Worm (Caenorhabditis elegans) whole organism, L3 larva: ENCODE data around the gene cyp-33C8.

Experiments
- R02D3.7 ChIP-seq: fragments of 150-350 bp; optimal IDR thresholded peaks from 2 replicates; lab custom pipeline; 2014; ENCODE audit warnings: missing biosample characterization, missing genetic modification characterization
- ZK546.5 ChIP-seq: sonication (generic microtip); optimal IDR thresholded peaks from 2 replicates; lab custom pipeline; 2017; ENCODE audit warnings: missing biosample characterization, missing genetic modification characterization
- ama-1 ChIP-seq: fragments of 150-350 bp; optimal IDR thresholded peaks from 2 replicates; lab custom pipeline; 2018
- egl-27 ChIP-seq: sonication (generic microtip); optimal IDR thresholded peaks from 4 replicates; lab custom pipeline; 2017; ENCODE audit warnings: missing biosample characterization, missing genetic modification reagents, missing genetic modification characterization
- egl-5 ChIP-seq: fragments of 150-350 bp; optimal IDR thresholded peaks from 2 replicates; lab custom pipeline; 2017; ENCODE audit warnings: missing biosample characterization, missing genetic modification reagents, missing genetic modification characterization, inconsistent platforms
- elt-1 ChIP-seq: fragments of 150-350 bp; optimal IDR thresholded peaks from 2 replicates; lab custom pipeline; 2014; ENCODE audit warnings: missing biosample characterization, missing genetic modification characterization
- elt-3 ChIP-seq, 3 experiments: fragments of 150-350 bp in 1 of 3; sonication (generic microtip) in 2 of 3; optimal IDR thresholded peaks; 2 replicates in 2 of 3; 4 replicates in 1 of 3; lab custom pipeline; 2014 to 2017; ENCODE audit warnings: missing biosample characterization in 3 of 3, missing genetic modification characterization in 3 of 3
- fkh-10 ChIP-seq: sonication (generic microtip); optimal IDR thresholded peaks from 2 replicates; lab custom pipeline; 2017; ENCODE audit warnings: missing biosample characterization, missing genetic modification reagents, missing genetic modification characterization
- fkh-2 ChIP-seq: fragments of 150-350 bp; optimal IDR thresholded peaks from 2 replicates; lab custom pipeline; 2014; ENCODE audit warnings: missing biosample characterization, missing genetic modification reagents, missing genetic modification characterization
- jun-1 ChIP-seq: fragments of 150-350 bp; optimal IDR thresholded peaks from 2 replicates; lab custom pipeline; 2014; ENCODE audit warnings: missing biosample characterization, missing genetic modification reagents, missing genetic modification characterization
- lin-15B ChIP-seq: fragments of 150-350 bp; optimal IDR thresholded peaks from 2 replicates; lab custom pipeline; 2014; ENCODE audit warnings: missing biosample characterization, missing genetic modification characterization
- lin-39 ChIP-seq: fragments of 150-350 bp; optimal IDR thresholded peaks from 2 replicates; lab custom pipeline; 2018; ENCODE audit warnings: missing biosample characterization, missing genetic modification reagents, missing genetic modification characterization
- lsy-12 ChIP-seq: sonication (generic microtip); optimal IDR thresholded peaks from 2 replicates; lab custom pipeline; 2016; ENCODE audit warnings: mild to moderate bottlenecking, missing genetic modification characterization, missing compliant biosample characterization
- nfya-1 ChIP-seq: sonication (generic microtip); optimal IDR thresholded peaks from 2 replicates; lab custom pipeline; 2017; ENCODE audit warnings: missing genetic modification characterization, mild to moderate bottlenecking, missing compliant biosample characterization, antibody characterized with exemption, moderate library complexity; ENCODE audit not compliant: insufficient read depth
- nhr-11 ChIP-seq: fragments of 150-350 bp; optimal IDR thresholded peaks from 2 replicates; lab custom pipeline; 2014; ENCODE audit warnings: missing biosample characterization, missing genetic modification characterization
- nhr-12 ChIP-seq: fragments of 150-350 bp; optimal IDR thresholded peaks from 2 replicates; lab custom pipeline; 2014; ENCODE audit warnings: missing biosample characterization, missing genetic modification characterization
- nhr-23 ChIP-seq: fragments of 150-350 bp; optimal IDR thresholded peaks from 2 replicates; lab custom pipeline; 2014; ENCODE audit warnings: missing biosample characterization, missing genetic modification reagents, missing genetic modification characterization
- nhr-237 ChIP-seq: fragments of 150-350 bp; optimal IDR thresholded peaks from 2 replicates; lab custom pipeline; 2014; ENCODE audit warnings: missing biosample characterization, missing genetic modification characterization
- nhr-28 ChIP-seq: fragments of 150-350 bp; optimal IDR thresholded peaks from 2 replicates; lab custom pipeline; 2014; ENCODE audit warnings: missing biosample characterization, missing genetic modification characterization
- nhr-43 ChIP-seq: sonication (generic microtip); optimal IDR thresholded peaks from 2 replicates; lab custom pipeline; 2016; ENCODE audit warnings: mild to moderate bottlenecking, missing genetic modification characterization, missing compliant biosample characterization; ENCODE audit not compliant: poor library complexity, severe bottlenecking
- nhr-77 ChIP-seq: fragments of 150-350 bp; optimal IDR thresholded peaks from 2 replicates; lab custom pipeline; 2014; ENCODE audit warnings: missing biosample characterization, missing genetic modification characterization
- pha-4 ChIP-seq: fragments of 150-350 bp; optimal IDR thresholded peaks from 2 replicates; lab custom pipeline; 2014; ENCODE audit warnings: missing biosample characterization, missing genetic modification reagents, missing genetic modification characterization
- pqm-1 ChIP-seq: fragments of 150-350 bp; optimal IDR thresholded peaks from 2 replicates; lab custom pipeline; 2017; ENCODE audit warnings: missing biosample characterization, missing genetic modification characterization, inconsistent platforms
- sea-2 ChIP-seq: fragments of 150-350 bp; sonication (generic microtip); optimal IDR thresholded peaks from 4 replicates; lab custom pipeline; 2014; ENCODE audit warnings: missing biosample characterization, missing genetic modification reagents, missing genetic modification characterization
- skn-1 ChIP-seq: fragments of 150-350 bp; optimal IDR thresholded peaks from 2 replicates; lab custom pipeline; 2014; ENCODE audit warnings: missing biosample characterization, missing genetic modification characterization
- snpc-4 ChIP-seq: fragments of 150-350 bp; optimal IDR thresholded peaks from 2 replicates; lab custom pipeline; 2014; ENCODE audit warnings: missing biosample characterization, missing genetic modification characterization
- tbx-2 ChIP-seq: sonication (generic microtip); optimal IDR thresholded peaks from 2 replicates; lab custom pipeline; 2016; ENCODE audit warnings: mild to moderate bottlenecking, missing genetic modification characterization, missing compliant biosample characterization
- unc-62 ChIP-seq: fragments of 150-350 bp; sonication (generic microtip); optimal IDR thresholded peaks from 4 replicates; lab custom pipeline; 2014; ENCODE audit warnings: missing biosample characterization, missing genetic modification reagents, missing genetic modification characterization
- zag-1 ChIP-seq: fragments of 150-350 bp; optimal IDR thresholded peaks from 2 replicates; lab custom pipeline; 2014; ENCODE audit warnings: missing biosample characterization, missing genetic modification characterization
- ztf-4 ChIP-seq: fragments of 150-350 bp; optimal IDR thresholded peaks from 2 replicates; lab custom pipeline; 2014; ENCODE audit warnings: missing biosample characterization, missing genetic modification characterization

cyp-33C8 gene

DNA sequence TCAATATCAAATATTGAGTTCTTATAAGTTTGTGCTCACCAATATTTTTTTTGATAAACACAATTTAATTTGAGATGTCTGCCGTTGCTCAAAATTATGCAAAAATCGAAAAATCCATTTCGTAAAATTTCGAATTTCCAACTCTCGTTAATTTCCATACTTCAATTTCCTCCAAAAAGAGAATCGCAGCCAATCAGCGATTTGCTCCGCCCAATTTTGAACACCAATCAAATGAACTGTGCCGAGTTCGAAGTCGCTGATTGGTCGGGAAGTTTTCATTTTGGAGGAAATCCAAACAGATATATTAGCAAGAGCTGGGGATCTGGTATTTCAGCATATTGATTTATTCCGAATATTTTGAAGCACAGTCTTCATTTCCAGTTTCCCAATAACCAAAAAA, 4.5 kb upstream of the cyp-33C8 start:
- no peak for TF ChIP-seq tbx-2 (tag; lab: Kevin White, UChicago)
- no peak for TF ChIP-seq nhr-77
- peak; percentile 52 for TF ChIP-seq nfya-1 (tag; lab: Kevin White, UChicago)

DNA sequence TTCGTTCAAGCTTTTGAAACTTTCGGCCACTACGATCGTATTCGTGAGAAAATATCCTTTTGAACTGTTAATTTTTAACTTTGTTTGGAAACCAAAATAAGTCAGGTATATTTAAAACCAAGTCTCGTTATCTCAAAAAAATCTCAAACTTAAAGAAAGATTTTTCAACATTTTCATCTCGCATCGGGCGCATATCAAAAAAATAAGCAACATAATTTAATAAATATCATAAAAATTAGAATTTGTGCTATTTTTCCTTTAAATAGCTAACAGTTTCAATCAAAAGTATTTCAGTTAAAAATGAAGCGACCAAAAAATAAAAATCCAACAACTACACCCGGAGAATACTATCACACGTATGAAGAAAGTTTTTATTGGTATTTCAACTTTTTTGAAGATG, 2.6 kb upstream of the cyp-33C8 start, which contains the start of gene srw-7:
srw-7 (plus strand) TSS at position 301 of the 400 bp plus-strand sequence.
- no peak for TF ChIP-seq skn-1 (tag; lab: Kevin White, UChicago)
- no peak for TF ChIP-seq elt-1 (tag; lab: Kevin White, UChicago)
- TF ChIP-seq fkh-10 (GFP tag; lab: Kevin White, UChicago), result no peak
- no peak for TF ChIP-seq lin-15B (tag; lab: Kevin White, UChicago)
- TF ChIP-seq nhr-11 (tag; lab: Kevin White, UChicago), result no peak
- TF ChIP-seq nhr-23 (tag; lab: Kevin White, UChicago), result no peak
- TF ChIP-seq fkh-2, result no peak
- no peak for TF ChIP-seq tbx-2 (tag; lab: Kevin White, UChicago)
- TF ChIP-seq R02D3.7, result no peak
- TF ChIP-seq nhr-12 (tag; lab: Kevin White, UChicago), result no peak
- no peak for TF ChIP-seq lin-39 (tag; lab: Kevin White, UChicago)
- no peak for TF ChIP-seq jun-1 (tag; lab: Kevin White, UChicago)
- TF ChIP-seq zag-1, result no peak
- no peak for TF ChIP-seq pha-4 (tag; lab: Kevin White, UChicago)
- TF ChIP-seq egl-27 (tag; lab: Kevin White, UChicago), result no peak
- TF ChIP-seq, all 47 proteins: peak for 0

DNA sequence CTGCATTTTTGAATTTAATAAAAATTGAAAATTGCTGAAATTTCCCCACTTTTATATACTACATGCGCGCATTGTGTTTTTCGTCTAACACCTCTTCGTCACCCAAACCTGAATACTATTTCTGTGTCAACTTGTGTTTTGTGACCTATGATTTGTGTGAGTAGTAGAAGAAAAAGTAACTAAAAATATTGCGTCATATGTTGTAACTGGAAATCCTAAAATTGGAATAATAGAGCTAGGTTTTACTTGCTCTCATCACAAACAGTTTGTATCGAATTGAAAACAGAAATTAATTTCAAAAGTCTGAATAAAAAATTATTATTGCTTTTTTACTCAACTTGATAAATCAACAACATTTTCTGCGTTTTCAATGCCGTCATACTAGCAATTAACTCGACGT, 2.2 kb upstream of the cyp-33C8 start, which contains the start of gene R08F11.4:
R08F11.4 (minus strand) TSS at position 29 of the 400 bp plus-strand sequence.
- TF ChIP-seq nhr-12 (tag; lab: Kevin White, UChicago) (no peak), snpc-4 (no peak), nhr-77 (no peak), lsy-12 (no peak), ama-1 (lab: Kevin White, UChicago) (no peak), egl-5 (tag; lab: Kevin White, UChicago) (no peak)

DNA sequence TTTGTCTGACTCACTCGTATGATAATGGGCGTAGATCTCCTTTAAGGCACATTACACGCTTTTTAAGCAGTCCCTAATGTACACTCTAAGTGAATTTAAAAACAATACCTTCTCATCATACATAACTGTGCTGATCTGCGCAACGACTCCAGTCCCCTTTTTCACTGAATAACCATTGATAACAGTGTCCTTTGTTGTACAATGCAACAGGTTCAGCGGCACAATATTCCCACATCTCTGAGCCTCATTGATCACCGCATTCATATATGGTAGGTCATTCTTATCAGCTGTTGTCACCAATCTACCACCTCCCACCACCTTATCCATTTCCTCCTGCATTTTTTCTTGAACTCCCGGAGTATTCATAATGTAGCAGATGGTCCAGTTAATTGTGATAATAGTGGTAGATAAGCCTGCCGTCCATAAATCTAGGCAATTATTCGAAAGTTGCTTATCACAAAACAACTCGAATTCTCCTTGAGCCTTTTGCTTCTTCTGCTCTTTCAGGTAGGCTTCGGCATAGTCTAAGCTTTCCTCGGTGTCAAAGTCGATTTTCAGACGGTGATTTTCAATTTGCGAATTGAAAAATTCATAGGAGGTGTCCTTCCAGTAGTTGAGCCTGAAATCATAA, 1.4 kb downstream of the cyp-33C8 start:
- TF ChIP-seq pqm-1 (tag; lab: Kevin White, UChicago), result no peak
- TF ChIP-seq ama-1 (lab: Kevin White, UChicago), result no peak
- TF ChIP-seq nhr-77, result no peak
- TF ChIP-seq egl-5 (tag; lab: Kevin White, UChicago), result no peak
- no peak for TF ChIP-seq nhr-28 (tag; lab: Kevin White, UChicago)
- no peak for TF ChIP-seq unc-62 (GFP tag; lab: Kevin White, UChicago)
- TF ChIP-seq sea-2, result no peak
- no peak for TF ChIP-seq tbx-2 (tag; lab: Kevin White, UChicago)

DNA sequence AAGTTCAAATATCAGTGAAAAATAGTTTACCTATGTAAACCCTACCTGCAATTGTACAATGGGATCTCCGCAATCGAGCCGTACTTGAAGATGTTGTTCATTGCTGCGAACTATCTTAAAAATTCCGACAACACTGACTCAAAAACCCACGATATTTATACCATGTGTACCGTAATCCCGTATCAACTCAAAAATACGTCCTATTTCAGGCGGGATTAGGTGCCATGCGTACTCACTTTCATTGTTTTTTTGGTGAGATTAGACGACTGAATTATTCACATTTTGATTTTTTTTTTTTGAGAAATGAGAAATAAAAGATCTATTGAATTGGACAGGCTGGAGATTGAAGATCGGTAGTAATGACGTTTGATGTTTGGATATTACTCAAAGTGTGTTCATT, 3.0 kb downstream of the cyp-33C8 start, which contains the start of gene srt-30:
srt-30 (minus strand) TSS at position 101 of the 400 bp plus-strand sequence.
- TF ChIP-seq ZK546.5 (tag; lab: Kevin White, UChicago) (no peak), nhr-12 (tag; lab: Kevin White, UChicago) (no peak), R02D3.7 (no peak)

DNA sequence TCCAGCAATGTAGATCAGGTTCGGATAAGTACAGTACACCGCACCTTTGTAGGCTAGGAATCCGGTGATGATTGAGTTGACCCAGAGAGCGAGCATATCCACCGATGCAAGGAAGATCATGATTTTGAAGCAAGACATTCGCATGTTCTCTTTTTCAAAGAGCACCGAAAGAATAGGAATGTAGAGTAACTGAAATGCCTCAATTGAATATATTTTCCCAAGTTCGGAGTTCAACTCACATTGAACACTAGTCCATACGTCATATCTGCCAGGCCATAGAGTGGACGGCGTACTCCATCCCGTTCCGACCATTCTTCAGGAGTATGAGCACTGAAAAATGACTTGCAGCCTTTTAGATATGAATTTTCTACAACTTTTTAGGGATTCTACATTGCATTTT, 3.6 kb downstream of the cyp-33C8 start:
- TF ChIP-seq snpc-4, result no peak
- TF ChIP-seq unc-62 (GFP tag; lab: Kevin White, UChicago), result no peak

DNA sequence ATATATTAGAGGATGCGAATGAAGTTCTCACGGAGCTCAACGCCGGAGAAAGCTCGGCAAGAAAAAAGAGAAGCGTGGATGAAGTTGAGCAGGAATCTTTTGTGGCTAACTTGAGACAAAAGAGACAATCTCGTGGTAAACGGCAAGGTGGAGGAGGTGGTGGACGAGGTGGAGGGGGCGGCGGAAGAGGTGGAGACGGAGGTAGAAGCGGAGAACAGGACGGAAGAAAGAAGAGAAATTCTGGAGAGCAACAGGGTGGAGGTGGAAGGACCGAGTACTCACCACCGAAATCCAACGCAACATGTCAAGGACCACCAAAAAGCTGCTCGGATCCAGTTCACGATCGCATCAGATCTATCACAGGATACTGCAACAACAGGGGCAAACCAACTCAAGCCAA, 12.9 kb downstream of the cyp-33C8 start:
- no peak for TF ChIP-seq ZK546.5 (tag; lab: Kevin White, UChicago)
- no peak for TF ChIP-seq ztf-4
- no peak for TF ChIP-seq elt-3 (tag; optimal IDR thresholded peaks at IDR 0.05; lab: Kevin White, UChicago)
- no peak for TF ChIP-seq skn-1 (tag; lab: Kevin White, UChicago)
- TF ChIP-seq nhr-43 (tag; lab: Kevin White, UChicago), result no peak
- no peak for TF ChIP-seq nhr-237 (tag; lab: Kevin White, UChicago)
- no peak for TF ChIP-seq sea-2
- TF ChIP-seq zag-1, result no peak
- no peak for TF ChIP-seq fkh-2
